Worm (Caenorhabditis elegans) whole organism, L2 larva: ENCODE data around the gene grld-1.

Experiments used
- C34F6.9 ChIP-seq: fragments of 150-350 bp; optimal IDR thresholded peaks from 2 replicates; lab custom pipeline; 2014; ENCODE audit warnings: missing biosample characterization, missing genetic modification characterization
- F13H6.1 ChIP-seq: sonication (generic microtip); optimal IDR thresholded peaks from 2 replicates; lab custom pipeline; 2016; ENCODE audit warnings: missing genetic modification characterization, missing compliant biosample characterization
- R02D3.7 ChIP-seq: fragments of 150-350 bp; optimal IDR thresholded peaks from 2 replicates; lab custom pipeline; 2014; ENCODE audit warnings: missing biosample characterization, missing genetic modification characterization
- Y55F3AM.14 ChIP-seq: fragments of 200-800 bp; sonication (Bioruptor generic); optimal IDR thresholded peaks from 2 replicates; lab custom pipeline; 2018; ENCODE audit warnings: mild to moderate bottlenecking, missing genetic modification characterization, missing compliant biosample characterization
- ZK546.5 ChIP-seq: sonication (generic microtip); optimal IDR thresholded peaks from 2 replicates; lab custom pipeline; 2017; ENCODE audit warnings: missing biosample characterization, missing genetic modification characterization
- alr-1 ChIP-seq: fragments of 150-350 bp; optimal IDR thresholded peaks from 2 replicates; lab custom pipeline; 2014; ENCODE audit warnings: missing biosample characterization, missing genetic modification characterization
- aly-2 ChIP-seq: fragments of 150-350 bp; optimal IDR thresholded peaks from 2 replicates; lab custom pipeline; 2014; ENCODE audit warnings: missing biosample characterization, missing genetic modification characterization
- blmp-1 ChIP-seq: sonication (generic microtip); optimal IDR thresholded peaks from 2 replicates; lab custom pipeline; 2017; ENCODE audit warnings: missing genetic modification characterization, mild to moderate bottlenecking, missing compliant biosample characterization, antibody characterized with exemption, moderate library complexity; ENCODE audit not compliant: insufficient read depth
- ceh-82 ChIP-seq: fragments of 150-350 bp; optimal IDR thresholded peaks from 2 replicates; lab custom pipeline; 2014; ENCODE audit warnings: missing biosample characterization, missing genetic modification characterization
- dmd-4 ChIP-seq: sonication (generic microtip); optimal IDR thresholded peaks from 2 replicates; lab custom pipeline; 2017; ENCODE audit warnings: missing biosample characterization, missing genetic modification characterization
- egl-27 ChIP-seq: sonication (generic microtip); optimal IDR thresholded peaks from 3 replicates; lab custom pipeline; 2017; ENCODE audit warnings: missing biosample characterization, missing genetic modification reagents, missing genetic modification characterization
- elt-1 ChIP-seq: fragments of 150-350 bp; optimal IDR thresholded peaks from 2 replicates; lab custom pipeline; 2014; ENCODE audit warnings: missing biosample characterization, missing genetic modification characterization
- elt-3 ChIP-seq: sonication (generic microtip); optimal IDR thresholded peaks from 2 replicates; lab custom pipeline; 2017; ENCODE audit warnings: missing biosample characterization, missing genetic modification characterization
- fos-1 ChIP-seq: fragments of 150-350 bp; optimal IDR thresholded peaks from 2 replicates; lab custom pipeline; 2014; ENCODE audit warnings: missing biosample characterization, missing genetic modification characterization
- gmeb-1 ChIP-seq: fragments of 150-350 bp; optimal IDR thresholded peaks from 2 replicates; lab custom pipeline; 2014; ENCODE audit warnings: missing biosample characterization, missing genetic modification characterization
- mab-5 ChIP-seq: fragments of 150-350 bp; optimal IDR thresholded peaks from 2 replicates; lab custom pipeline; 2014; ENCODE audit warnings: missing biosample characterization, missing genetic modification characterization
- mbf-1 ChIP-seq: sonication (generic microtip); optimal IDR thresholded peaks from 2 replicates; lab custom pipeline; 2017; ENCODE audit warnings: missing biosample characterization, missing genetic modification characterization
- mdl-1 ChIP-seq, 2 experiments: fragments of 150-350 bp in 1 of 2; sonication (generic microtip) in 1 of 2; optimal IDR thresholded peaks; 2 replicates each; lab custom pipeline; 2017; ENCODE audit warnings: missing biosample characterization in 2 of 2, missing genetic modification characterization in 2 of 2
- nhr-10 ChIP-seq: sonication (generic microtip); optimal IDR thresholded peaks from 2 replicates; lab custom pipeline; 2017; ENCODE audit warnings: missing biosample characterization, missing genetic modification characterization
- nhr-12 ChIP-seq: fragments of 150-350 bp; optimal IDR thresholded peaks from 2 replicates; lab custom pipeline; 2014; ENCODE audit warnings: missing biosample characterization, missing genetic modification characterization
- nhr-23 ChIP-seq: fragments of 150-350 bp; optimal IDR thresholded peaks from 2 replicates; lab custom pipeline; 2014; ENCODE audit warnings: missing biosample characterization, missing genetic modification reagents, missing genetic modification characterization
- nhr-237 ChIP-seq: fragments of 150-350 bp; optimal IDR thresholded peaks from 2 replicates; lab custom pipeline; 2014; ENCODE audit warnings: missing biosample characterization, missing genetic modification characterization
- nhr-25 ChIP-seq: fragments of 150-350 bp; sonication (generic microtip); optimal IDR thresholded peaks from 3 replicates; lab custom pipeline; 2014; ENCODE audit warnings: missing biosample characterization, missing genetic modification characterization
- peb-1 ChIP-seq: fragments of 150-350 bp; optimal IDR thresholded peaks from 2 replicates; lab custom pipeline; 2014; ENCODE audit warnings: missing biosample characterization, missing genetic modification characterization
- sem-4 ChIP-seq: fragments of 150-350 bp; optimal IDR thresholded peaks from 2 replicates; lab custom pipeline; 2014; ENCODE audit warnings: missing biosample characterization, missing genetic modification reagents, missing genetic modification characterization
- skn-1 ChIP-seq: sonication (generic microtip); optimal IDR thresholded peaks from 2 replicates; lab custom pipeline; 2017; ENCODE audit warnings: missing biosample characterization, missing genetic modification characterization
- sma-9 ChIP-seq, 2 experiments: fragments of 150-350 bp in 1 of 2; sonication (generic microtip) in 1 of 2; optimal IDR thresholded peaks; 2 replicates each; lab custom pipeline; 2014 to 2016; ENCODE audit warnings: missing genetic modification characterization in 2 of 2, mild to moderate bottlenecking in 1 of 2, missing biosample characterization in 1 of 2, missing compliant biosample characterization in 1 of 2, missing genetic modification reagents in 1 of 2, moderate library complexity in 1 of 2
- snpc-4 ChIP-seq: fragments of 150-350 bp; optimal IDR thresholded peaks from 2 replicates; lab custom pipeline; 2014; ENCODE audit warnings: missing biosample characterization, missing genetic modification characterization
- unc-39 ChIP-seq: fragments of 150-350 bp; optimal IDR thresholded peaks from 2 replicates; lab custom pipeline; 2014; ENCODE audit warnings: missing biosample characterization, missing genetic modification characterization
- unc-62 ChIP-seq: fragments of 150-350 bp; optimal IDR thresholded peaks from 2 replicates; lab custom pipeline; 2014; ENCODE audit warnings: missing biosample characterization, missing genetic modification reagents, missing genetic modification characterization
- zag-1 ChIP-seq: fragments of 150-350 bp; optimal IDR thresholded peaks from 2 replicates; lab custom pipeline; 2014; ENCODE audit warnings: missing biosample characterization, missing genetic modification characterization
- ztf-1 ChIP-seq: fragments of 200-800 bp; sonication (Bioruptor generic); conservative IDR thresholded peaks from 2 replicates; pipeline ENCODE4 v1.3.6; 2022; ENCODE audit warnings: missing genetic modification characterization, missing compliant biosample characterization
- ztf-11 ChIP-seq: sonication (generic microtip); optimal IDR thresholded peaks from 2 replicates; lab custom pipeline; 2017; ENCODE audit warnings: missing biosample characterization, missing genetic modification characterization

Gene grld-1

DNA sequence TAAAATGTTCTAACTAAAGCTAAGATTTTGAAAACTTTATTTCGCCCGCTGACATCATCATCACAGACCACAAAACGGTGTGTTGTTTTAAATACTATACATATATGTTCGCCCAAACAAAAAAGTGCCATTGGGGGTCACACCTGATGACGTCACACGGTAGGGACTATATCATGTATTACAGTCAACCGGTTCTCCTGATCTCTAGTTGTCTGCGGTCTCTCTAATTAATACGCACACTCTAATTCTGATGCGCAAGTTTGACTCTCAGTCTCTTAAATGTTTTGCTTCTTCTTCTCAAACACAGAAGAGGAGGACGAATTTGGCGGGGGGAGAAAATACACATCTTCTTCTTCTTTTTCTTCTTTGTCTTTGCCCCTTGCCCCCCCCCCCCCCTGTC lies 22.9 kb downstream of the grld-1 start (continued):
- TF ChIP-seq unc-62 (GFP tag; lab: Kevin White, UChicago) (no peak), skn-1 (no peak), fos-1 (no peak), mbf-1 (no peak), mdl-1 (tag; optimal IDR thresholded peaks at IDR 0.05; lab: Kevin White, UChicago) (no peak), snpc-4 (tag; lab: Kevin White, UChicago) (no peak), Y55F3AM.14 (GFP tag; lab: Kevin White, UChicago) (peak; percentile 36), nhr-12 (tag; lab: Kevin White, UChicago) (no peak), ztf-1 (no peak)

DNA sequence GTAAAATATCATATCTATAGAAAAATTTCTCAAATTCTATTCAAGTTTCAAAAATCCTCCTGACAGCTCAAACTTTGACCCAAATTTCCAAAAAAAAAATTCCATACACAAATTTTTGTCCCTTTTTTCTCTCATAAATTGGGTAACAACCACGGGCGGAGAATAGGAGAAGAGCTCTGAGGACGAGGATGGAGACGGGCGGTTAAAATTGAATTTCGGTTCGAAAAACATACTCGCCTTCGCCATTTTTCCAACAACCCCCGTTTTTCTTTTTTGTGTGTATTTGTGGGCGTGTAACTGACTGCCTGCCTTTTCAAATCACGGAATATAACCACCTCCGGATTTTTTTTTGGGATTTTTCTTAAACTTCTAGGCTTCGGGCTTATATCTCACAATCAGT lies 28.1 kb downstream of the grld-1 start:
- TF ChIP-seq ZK546.5 (tag; lab: Kevin White, UChicago): no peak
- TF ChIP-seq elt-3 (tag; lab: Kevin White, UChicago): no peak
- no peak for TF ChIP-seq mbf-1
- no peak for TF ChIP-seq gmeb-1 (tag; lab: Kevin White, UChicago)
- no peak for TF ChIP-seq F13H6.1 (tag; lab: Kevin White, UChicago)

DNA sequence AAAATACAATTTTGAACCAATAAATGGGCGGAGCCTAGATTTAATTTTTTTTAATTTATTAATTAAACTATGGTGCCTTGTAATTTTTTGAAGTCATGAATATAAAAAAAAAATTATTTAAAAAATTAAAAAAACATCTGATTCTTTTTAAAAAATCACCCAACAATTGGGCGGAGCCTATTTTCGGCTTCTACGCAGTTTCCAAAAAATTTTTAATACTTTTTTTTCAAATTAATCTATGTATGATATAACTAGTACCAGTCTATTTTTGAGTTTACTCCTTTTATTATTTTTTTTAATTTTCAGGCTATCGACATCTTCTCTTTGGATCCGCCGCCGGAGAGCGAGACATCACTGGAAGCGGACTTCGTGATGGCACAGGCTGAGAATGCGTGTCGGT lies 34.1 kb downstream of the grld-1 start, which contains the start of gene tpa-1:
Gene tpa-1 (plus strand): TSS at position 301 of the 400 bp plus-strand sequence.
- no peak for TF ChIP-seq nhr-237 (tag; lab: Kevin White, UChicago)
- no peak for TF ChIP-seq aly-2 (tag; lab: Kevin White, UChicago)
- TF ChIP-seq mab-5: no peak
- TF ChIP-seq nhr-23 (tag; lab: Kevin White, UChicago): no peak
- no peak for TF ChIP-seq blmp-1 (tag; lab: Kevin White, UChicago)
- TF ChIP-seq sem-4 (tag; lab: Kevin White, UChicago): no peak
- TF ChIP-seq nhr-12 (tag; lab: Kevin White, UChicago): no peak
- no peak for TF ChIP-seq ztf-11
- TF ChIP-seq, all 48 proteins: peak for 0

DNA sequence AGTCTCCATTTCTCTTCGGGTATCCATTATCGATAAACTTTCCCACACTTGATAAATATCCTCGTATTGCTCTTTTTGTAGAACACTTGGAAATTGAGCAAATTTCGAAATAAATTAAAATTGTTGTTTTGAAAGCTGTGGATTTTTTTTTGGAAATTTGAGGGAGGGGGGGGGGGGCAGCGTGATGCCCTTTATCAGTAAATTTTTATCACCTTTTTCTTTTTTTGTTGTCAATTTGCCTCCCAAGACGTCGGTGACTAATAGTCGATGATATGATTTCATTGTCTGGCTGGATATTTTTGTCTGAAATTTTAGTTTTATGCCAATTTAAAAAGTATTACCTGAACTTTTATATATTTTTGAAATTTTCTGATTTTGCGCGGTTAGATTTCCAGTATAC lies 35.7 kb downstream of the grld-1 start, which contains the start of gene scl-23:
Gene scl-23 (minus strand): TSS at position 101 of the 400 bp plus-strand sequence.
- TF ChIP-seq unc-39 (tag; lab: Kevin White, UChicago) (no peak), fos-1 (peak; percentile 30)

DNA sequence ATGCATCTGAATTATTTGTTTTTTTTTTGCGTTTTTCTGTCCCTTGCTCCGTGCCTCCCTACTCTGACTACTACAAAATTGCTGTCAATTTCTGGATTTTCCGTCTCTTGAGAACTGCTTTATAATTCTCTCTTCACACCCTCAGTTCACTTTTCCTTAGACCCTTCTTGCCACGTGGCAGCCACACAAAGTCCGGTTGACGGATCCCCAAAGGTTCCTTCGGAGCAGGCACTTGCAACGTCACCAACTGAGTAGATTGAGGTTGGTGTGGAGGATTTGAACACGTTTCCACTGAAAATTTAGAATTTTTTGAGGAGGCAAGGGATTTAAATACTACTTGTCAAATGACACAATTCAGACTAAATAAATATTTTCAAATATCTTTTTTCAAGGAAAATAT lies 39.0 kb downstream of the grld-1 start:
- TF ChIP-seq nhr-12 (tag; lab: Kevin White, UChicago): no peak
- TF ChIP-seq dmd-4: no peak
- TF ChIP-seq elt-3 (tag; lab: Kevin White, UChicago): no peak
- TF ChIP-seq alr-1 (tag; lab: Kevin White, UChicago): no peak
- TF ChIP-seq egl-27 (tag; lab: Kevin White, UChicago): no peak
- no peak for TF ChIP-seq C34F6.9
- TF ChIP-seq unc-39 (tag; lab: Kevin White, UChicago): no peak
- no peak for TF ChIP-seq aly-2 (tag; lab: Kevin White, UChicago)
- TF ChIP-seq zag-1: no peak
- TF ChIP-seq nhr-25 (tag; lab: Kevin White, UChicago): no peak
- no peak for TF ChIP-seq elt-1 (tag; lab: Kevin White, UChicago)
- no peak for TF ChIP-seq F13H6.1 (tag; lab: Kevin White, UChicago)
- TF ChIP-seq peb-1 (tag; lab: Kevin White, UChicago): no peak
- no peak for TF ChIP-seq fos-1
- no peak for TF ChIP-seq mbf-1
- TF ChIP-seq nhr-23 (tag; lab: Kevin White, UChicago): no peak
- no peak for TF ChIP-seq gmeb-1 (tag; lab: Kevin White, UChicago)
- no peak for TF ChIP-seq ceh-82 (tag; lab: Kevin White, UChicago)

DNA sequence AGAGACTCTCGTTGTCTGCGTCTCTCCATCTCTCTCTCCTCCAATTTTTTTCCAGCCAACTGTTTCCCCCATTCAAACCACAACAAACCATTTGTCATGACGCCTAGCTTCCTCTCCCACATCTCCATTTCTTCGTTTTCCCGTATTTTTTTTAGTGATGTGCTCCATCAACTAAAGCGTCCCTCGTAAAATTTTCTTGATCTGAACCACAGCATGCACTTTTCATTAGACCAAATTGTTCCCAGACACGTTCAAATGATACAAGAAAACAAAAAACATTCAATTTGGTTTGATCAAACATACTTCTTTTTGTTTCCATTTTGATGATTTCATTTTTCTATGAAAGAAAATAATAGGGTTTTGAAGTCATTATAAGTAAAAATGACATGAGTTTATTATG lies 43.4 kb downstream of the grld-1 start:
- TF ChIP-seq nhr-10 (tag; lab: Kevin White, UChicago): no peak
- TF ChIP-seq sma-9 (GFP tag; optimal IDR thresholded peaks at IDR 0.05; lab: Kevin White, UChicago): no peak
- no peak for TF ChIP-seq sma-9 (tag; optimal IDR thresholded peaks at IDR 0.05; lab: Kevin White, UChicago)
- TF ChIP-seq R02D3.7 (tag; lab: Kevin White, UChicago): no peak
- no peak for TF ChIP-seq mdl-1 (tag; optimal IDR thresholded peaks at IDR 0.05; lab: Kevin White, UChicago)
